Worm (Caenorhabditis elegans) whole organism, L3 larva: Measurements from ENCODE around the gene T13A10.64.

Experiments used
- ZK546.5 ChIP-seq: sonication (generic microtip); optimal IDR thresholded peaks from 2 replicates; lab custom pipeline; 2017; ENCODE audit warnings: missing biosample characterization, missing genetic modification characterization
- aly-2 ChIP-seq: fragments of 150-350 bp; optimal IDR thresholded peaks from 2 replicates; lab custom pipeline; 2014; ENCODE audit warnings: missing biosample characterization, missing genetic modification characterization
- elt-2 ChIP-seq: sonication (generic microtip); optimal IDR thresholded peaks from 2 replicates; lab custom pipeline; 2016; ENCODE audit warnings: missing genetic modification reagents, mild to moderate bottlenecking, missing genetic modification characterization, missing compliant biosample characterization
- nhr-76 ChIP-seq: fragments of 150-350 bp; sonication (generic microtip); optimal IDR thresholded peaks from 5 replicates; lab custom pipeline; 2014; ENCODE audit warnings: missing biosample characterization, missing genetic modification characterization

- TF ChIP-seq aly-2 (tag; lab: Kevin White, UChicago) (no peak), nhr-76 (tag; lab: Kevin White, UChicago) (no peak), elt-2 (tag; lab: Kevin White, UChicago) (no peak), ZK546.5 (tag; lab: Kevin White, UChicago) (no peak)
These were observed 47.0 kb downstream of the T13A10.64 start, which contains the start of gene srv-26 for ce11 chrIV:6301764-6302163.
